Worm (Caenorhabditis elegans): Measurements from ENCODE around the gene dat-1.

Gene dat-1

DNA sequence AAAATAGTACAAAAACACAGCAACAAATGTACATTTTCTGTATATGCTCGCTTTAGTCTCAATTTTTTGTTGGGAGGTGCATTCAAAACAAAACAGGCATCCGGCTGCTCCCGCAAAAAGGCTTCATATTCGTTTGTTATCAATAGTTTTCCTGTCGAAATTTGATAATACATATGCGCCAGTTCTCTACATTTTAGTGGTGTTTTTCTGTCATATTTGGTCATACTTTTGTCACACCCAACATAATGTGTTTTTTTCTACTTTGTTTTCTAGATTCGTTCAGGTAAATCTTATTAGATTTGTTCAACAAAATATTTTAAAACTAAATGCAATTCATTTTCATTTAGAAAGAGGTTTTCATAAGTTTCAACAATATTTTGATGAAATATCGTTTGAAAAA lies 15.7 kb downstream of the dat-1 start:
- TF ChIP-seq unc-62 (GFP tag; optimal IDR thresholded peaks at IDR 0.05) (no peak), nhr-11 (tag; optimal IDR thresholded peaks at IDR 0.05) (no peak), lin-11 (tag; optimal IDR thresholded peaks at IDR 0.05) (no peak)

DNA sequence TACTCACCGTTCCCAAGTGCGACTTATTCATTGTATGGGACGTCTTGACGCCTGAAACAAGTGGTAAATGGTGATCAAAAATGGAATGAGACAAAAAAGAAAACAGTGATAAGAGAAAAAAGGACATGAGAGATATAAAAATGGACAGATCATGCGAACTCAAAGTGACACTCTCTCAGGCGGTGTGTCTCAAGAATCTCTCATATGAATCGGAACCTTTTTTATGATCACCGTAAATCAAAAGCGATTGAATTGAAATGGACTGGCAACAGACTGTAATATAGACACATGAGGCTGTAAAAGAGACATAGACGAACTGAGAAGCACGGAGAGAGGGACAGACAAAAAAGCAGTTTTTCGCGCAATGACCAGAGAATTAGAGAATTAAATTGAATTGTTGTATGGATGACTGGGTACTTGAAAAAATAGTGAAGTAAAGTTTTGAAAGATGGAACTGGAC lies 26.3 kb downstream of the dat-1 start, which contains the start of gene clip-1:
Gene clip-1 (minus strand): TSS at position 51 of the 460 bp plus-strand sequence.
- TF ChIP-seq Y55F3AM.14 (GFP tag; optimal IDR thresholded peaks at IDR 0.05) (no peak), nhr-21 (tag; optimal IDR thresholded peaks at IDR 0.05) (peak; percentile 49), lin-13 (GFP tag; optimal IDR thresholded peaks at IDR 0.05) (no peak), elt-3 (tag; optimal IDR thresholded peaks at IDR 0.05) (no peak), elt-1 (tag; optimal IDR thresholded peaks at IDR 0.05) (no peak), nhr-11 (tag; optimal IDR thresholded peaks at IDR 0.05) (no peak), nhr-10 (tag; optimal IDR thresholded peaks at IDR 0.05) (no peak), mbf-1 (tag; optimal IDR thresholded peaks at IDR 0.05) (no peak), nhr-237 (tag; optimal IDR thresholded peaks at IDR 0.05) (no peak), sem-4 (tag; optimal IDR thresholded peaks at IDR 0.05) (peak; percentile 60), nhr-129 (tag; optimal IDR thresholded peaks at IDR 0.05) (peak; percentile 16), ZK546.5 (tag; optimal IDR thresholded peaks at IDR 0.05) (no peak), ceh-16 (tag; optimal IDR thresholded peaks at IDR 0.05) (no peak), sma-9 (GFP tag; optimal IDR thresholded peaks at IDR 0.05) (peak; percentile 60), sma-9 (tag; optimal IDR thresholded peaks at IDR 0.05) (no peak), egl-27 (tag; optimal IDR thresholded peaks at IDR 0.05) (no peak), nhr-25 (tag; optimal IDR thresholded peaks at IDR 0.05) (peak; percentile 66), nhr-6 (tag; optimal IDR thresholded peaks at IDR 0.05) (no peak), crh-2 (tag; optimal IDR thresholded peaks at IDR 0.05) (no peak), F13H6.1 (tag; optimal IDR thresholded peaks at IDR 0.05) (peak; percentile 8), blmp-1 (tag; optimal IDR thresholded peaks at IDR 0.05; ENCODE audit: insufficient read depth) (peak; percentile 56), ama-1 (optimal IDR thresholded peaks at IDR 0.05) (no peak), nhr-77 (tag; optimal IDR thresholded peaks at IDR 0.05) (no peak), sma-3 (GFP tag; optimal IDR thresholded peaks at IDR 0.05) (peak; percentile 57), lsy-2 (tag; optimal IDR thresholded peaks at IDR 0.05) (peak in 1 of 2 experiments; percentile 19), unc-55 (GFP tag; optimal IDR thresholded peaks at IDR 0.05) (no peak), nhr-23 (tag; optimal IDR thresholded peaks at IDR 0.05) (no peak), lin-11 (tag; optimal IDR thresholded peaks at IDR 0.05) (no peak), skn-1 (tag; optimal IDR thresholded peaks at IDR 0.05) (no peak), alr-1 (tag; optimal IDR thresholded peaks at IDR 0.05) (no peak), peb-1 (tag; optimal IDR thresholded peaks at IDR 0.05) (no peak), ceh-82 (tag; optimal IDR thresholded peaks at IDR 0.05) (no peak), ztf-4 (tag; optimal IDR thresholded peaks at IDR 0.05) (no peak), fos-1 (tag; optimal IDR thresholded peaks at IDR 0.05) (peak; percentile 36), C34F6.9 (tag; optimal IDR thresholded peaks at IDR 0.05) (no peak), gmeb-1 (tag; optimal IDR thresholded peaks at IDR 0.05) (peak; percentile 38), nhr-12 (tag; optimal IDR thresholded peaks at IDR 0.05) (no peak), mdl-1 (tag; optimal IDR thresholded peaks at IDR 0.05) (no peak), unc-62 (GFP tag; optimal IDR thresholded peaks at IDR 0.05) (no peak), lin-39 (tag; optimal IDR thresholded peaks at IDR 0.05) (no peak), ztf-1 (GFP tag; conservative IDR thresholded peaks at IDR 0.05) (no peak)

DNA sequence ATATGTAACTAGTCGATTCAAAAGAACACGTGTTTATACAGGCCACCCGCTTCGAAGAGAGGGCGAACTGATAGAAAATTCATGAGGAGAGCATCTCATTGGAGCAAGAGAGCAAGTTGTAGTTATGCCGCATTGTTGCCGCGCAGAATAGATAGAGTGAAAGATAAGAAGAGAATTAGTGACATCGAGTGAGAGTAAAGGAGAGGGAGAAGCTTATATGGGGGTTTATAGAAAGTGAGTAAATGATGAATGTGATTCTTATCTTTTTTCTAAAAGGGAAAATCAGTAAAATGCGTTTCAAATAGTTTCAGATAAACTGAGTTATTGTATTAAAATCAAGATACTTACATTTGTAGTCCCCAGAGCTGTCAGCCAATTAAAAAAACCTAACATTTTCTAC lies 27.4 kb downstream of the dat-1 start:
- TF ChIP-seq nhr-77 (tag; optimal IDR thresholded peaks at IDR 0.05) (no peak), sma-9 (GFP tag; optimal IDR thresholded peaks at IDR 0.05) (peak; percentile 21), sma-9 (tag; optimal IDR thresholded peaks at IDR 0.05) (no peak), mab-5 (tag; optimal IDR thresholded peaks at IDR 0.05) (peak; percentile 40), fos-1 (tag; optimal IDR thresholded peaks at IDR 0.05) (peak; percentile 21), lin-39 (tag; optimal IDR thresholded peaks at IDR 0.05) (no peak), unc-55 (GFP tag; optimal IDR thresholded peaks at IDR 0.05) (peak; percentile 69), zag-1 (tag; optimal IDR thresholded peaks at IDR 0.05) (peak; percentile 36), ama-1 (optimal IDR thresholded peaks at IDR 0.05) (no peak), F13H6.1 (tag; optimal IDR thresholded peaks at IDR 0.05) (peak; percentile 2)

Data from whole organism, L2 larva.